Worm (Caenorhabditis elegans): Measurements from ENCODE around the gene skr-16.

- TF ChIP-seq ztf-3 (GFP tag; optimal IDR thresholded peaks at IDR 0.05) (no peak), gei-17 (GFP tag; optimal IDR thresholded peaks at IDR 0.05) (no peak), atf-7 (tag; optimal IDR thresholded peaks at IDR 0.05) (no peak), T07F8.4 (tag; optimal IDR thresholded peaks at IDR 0.05) (no peak), egl-18 (GFP tag; IDR thresholded peaks at IDR 0.05) (no peak), pha-4 (tag; optimal IDR thresholded peaks at IDR 0.05) (no peak), nfyb-1 (GFP tag; IDR thresholded peaks at IDR 0.05) (no peak)
Observed at ce11 chrIV:7196853-7197252, 28.3 kb downstream of the skr-16 start, which contains the start of gene unc-8.

All from whole organism, young adult.